Fruit fly (Drosophila melanogaster) ovary, adult (tissue): ENCODE results near the gene CG32213.

Source experiments
- CG17801 ChIP-seq: fragments of 200-800 bp; optimal IDR thresholded peaks from 2 replicates; lab custom pipeline; 2019; ENCODE audit warnings: missing biosample characterization, mild to moderate bottlenecking, missing genetic modification characterization, moderate library complexity; ENCODE audit not compliant: partially characterized antibody

Gene CG32213

DNA sequence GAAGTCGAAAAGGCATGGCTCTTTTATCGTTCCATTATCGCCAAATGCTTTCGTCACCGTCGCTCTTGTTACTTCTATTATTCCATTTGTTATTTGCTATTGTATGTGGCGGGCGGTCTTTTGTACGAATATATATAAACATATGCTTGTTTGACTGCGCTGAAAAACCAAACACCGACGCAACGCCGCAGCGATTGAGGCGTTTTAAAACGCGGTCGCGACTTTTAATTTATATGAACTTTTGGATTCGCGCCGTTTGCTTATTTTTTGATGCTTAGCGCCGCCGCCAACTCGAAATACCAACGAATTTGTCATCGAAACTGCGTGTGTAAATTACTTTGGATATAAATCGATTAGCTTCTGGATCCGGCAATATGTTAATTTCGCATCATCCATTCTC is 21.5 kb downstream of the CG32213 start:
- no peak for TF ChIP-seq CG17801 (GFP tag; lab: Kevin White, UChicago)

DNA sequence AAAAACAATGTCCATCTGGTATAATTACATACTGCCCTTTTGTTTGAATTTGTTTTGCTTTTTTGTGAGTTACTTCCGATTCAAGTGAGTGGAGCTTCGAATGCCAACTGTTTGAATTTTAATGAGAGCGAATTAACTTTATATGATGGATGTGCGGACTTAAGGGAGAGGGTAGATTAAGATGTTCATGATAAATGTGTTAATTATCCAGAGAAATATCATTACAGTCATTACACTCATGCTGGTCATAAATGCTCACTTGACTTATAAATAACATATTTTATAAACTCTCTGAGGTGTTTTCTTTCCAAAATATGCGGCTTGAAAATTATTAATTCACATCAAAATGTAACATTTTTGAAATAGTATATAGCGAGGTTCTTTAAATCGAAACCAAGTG is 22.0 kb downstream of the CG32213 start, which contains the start of gene CG9449:
Gene CG9449 (minus strand): TSS at position 101 of the 400 bp plus-strand sequence.
- no peak for TF ChIP-seq CG17801 (GFP tag; lab: Kevin White, UChicago)

DNA sequence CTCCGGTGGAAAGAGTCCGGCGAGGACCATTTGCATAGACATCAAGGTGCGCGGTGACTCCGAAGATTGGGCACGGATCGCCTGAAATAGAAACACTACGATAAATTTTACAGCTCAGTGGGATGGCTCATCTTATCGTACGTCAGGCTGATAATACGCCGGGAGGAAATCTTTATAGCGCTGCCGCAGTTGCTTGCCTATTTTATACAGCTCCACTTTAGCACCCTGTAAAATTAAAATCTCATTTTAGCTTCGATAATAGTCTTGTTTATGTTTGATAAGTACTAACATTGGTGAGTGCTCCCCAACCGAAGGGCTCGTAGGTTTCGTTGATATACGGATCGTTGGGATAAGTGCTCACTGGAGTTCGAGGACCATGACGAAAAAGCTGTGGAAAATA is 23.7 kb downstream of the CG32213 start:
- no peak for TF ChIP-seq CG17801 (GFP tag; lab: Kevin White, UChicago)

DNA sequence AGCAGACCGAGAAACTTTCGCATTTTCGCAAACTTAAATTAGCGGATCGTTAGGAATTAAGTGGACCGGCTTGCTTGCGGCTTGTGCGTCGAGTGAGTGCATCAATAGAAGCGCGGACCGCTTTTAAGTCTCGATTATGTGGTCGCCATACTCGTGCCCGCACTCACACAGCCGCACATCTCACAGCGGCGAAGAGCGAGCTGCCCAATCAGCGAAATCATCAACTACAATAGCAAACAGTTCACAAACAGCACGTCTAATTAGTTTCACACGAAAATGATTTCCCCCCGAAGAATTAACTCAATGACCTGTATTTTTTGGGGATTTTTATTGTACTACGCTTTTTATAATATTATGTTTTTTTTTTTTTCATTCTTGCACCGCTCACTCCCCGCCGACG is 25.1 kb downstream of the CG32213 start, which contains the start of gene CG9451:
Gene CG9451 (minus strand): TSS at position 101 of the 400 bp plus-strand sequence.
- TF ChIP-seq CG17801 (GFP tag; lab: Kevin White, UChicago), result no peak

DNA sequence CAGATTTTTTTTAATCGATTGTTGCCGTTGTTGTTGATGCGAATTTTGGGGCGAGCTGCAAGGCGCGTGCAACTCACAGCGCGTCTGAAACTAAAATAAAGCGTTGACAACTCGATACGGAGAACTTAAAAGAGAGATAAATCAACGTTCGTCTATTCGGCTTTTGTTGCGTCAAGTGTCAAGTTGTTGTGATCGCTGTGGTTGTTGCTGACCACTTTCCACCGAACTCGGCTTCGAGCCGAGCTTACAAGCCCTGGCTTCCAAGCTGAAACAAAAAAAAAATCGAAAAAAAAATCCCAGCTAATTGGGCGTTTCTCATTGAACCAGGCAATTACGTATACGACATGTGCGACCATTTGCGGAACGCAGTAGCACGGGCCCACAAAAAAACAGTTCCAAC is 28.1 kb downstream of the CG32213 start, which contains the start of gene CG9452:
Gene CG9452 (minus strand): TSS at position 101 of the 400 bp plus-strand sequence.
- TF ChIP-seq CG17801 (GFP tag; lab: Kevin White, UChicago), result no peak

DNA sequence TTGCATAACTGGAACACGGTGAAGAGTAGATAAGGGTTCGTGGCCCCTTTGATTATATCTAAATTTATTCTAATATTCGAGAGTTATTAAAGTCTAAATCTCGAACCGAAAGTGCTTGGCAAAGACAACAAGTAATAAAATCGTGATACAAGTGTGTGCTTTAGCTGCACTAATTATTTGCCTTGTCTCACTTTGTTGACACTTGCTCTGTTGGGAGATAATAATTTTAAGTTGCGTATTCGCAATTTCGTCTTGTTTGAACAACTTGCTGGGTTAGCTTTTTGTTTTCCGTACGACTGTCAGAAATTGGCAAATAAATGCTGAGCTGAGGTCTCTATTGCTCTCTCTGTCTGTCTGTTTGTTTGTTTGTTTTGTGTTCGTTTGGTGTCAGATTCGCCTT is 29.1 kb downstream of the CG32213 start:
- no peak for TF ChIP-seq CG17801 (GFP tag; lab: Kevin White, UChicago)

DNA sequence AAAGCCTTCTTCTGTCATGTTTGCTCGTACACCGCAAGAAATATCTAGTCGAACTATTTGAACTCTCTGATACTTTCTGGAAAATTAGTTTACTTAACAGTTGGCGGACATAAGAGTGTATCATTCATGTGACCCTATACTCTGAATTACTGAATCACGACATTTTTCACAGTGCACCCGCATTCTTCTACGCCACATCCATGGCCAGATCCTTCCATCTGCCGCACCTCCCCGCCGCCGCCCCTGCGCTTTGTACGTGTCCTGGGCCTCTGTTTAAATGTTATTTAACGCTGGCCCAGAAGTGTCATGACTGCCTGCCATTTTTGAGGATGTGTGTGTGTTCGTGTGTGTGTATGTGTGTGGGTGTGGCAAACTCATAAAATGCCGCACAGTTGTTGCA is 37.0 kb downstream of the CG32213 start:
- no peak for TF ChIP-seq CG17801 (GFP tag; lab: Kevin White, UChicago)

DNA sequence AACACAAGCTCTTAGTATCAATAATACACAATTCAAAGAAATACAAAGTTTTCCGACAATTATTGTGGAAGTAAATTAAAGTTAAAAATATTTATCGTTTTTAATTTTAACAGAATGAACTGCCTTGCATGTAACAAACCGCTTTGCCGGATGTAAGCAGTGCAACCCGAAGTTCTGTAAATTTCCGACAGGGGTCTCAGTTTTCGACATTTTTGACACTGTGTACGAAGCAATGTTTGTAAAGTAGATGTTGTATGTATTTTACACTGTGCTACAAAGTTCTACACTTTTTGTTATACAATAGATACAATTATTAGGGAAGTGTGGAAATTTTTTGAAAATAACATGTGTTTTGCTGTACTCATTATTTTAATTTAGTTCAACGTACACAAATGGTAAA is 40.9 kb downstream of the CG32213 start:
- no peak for TF ChIP-seq CG17801 (GFP tag; lab: Kevin White, UChicago)

DNA sequence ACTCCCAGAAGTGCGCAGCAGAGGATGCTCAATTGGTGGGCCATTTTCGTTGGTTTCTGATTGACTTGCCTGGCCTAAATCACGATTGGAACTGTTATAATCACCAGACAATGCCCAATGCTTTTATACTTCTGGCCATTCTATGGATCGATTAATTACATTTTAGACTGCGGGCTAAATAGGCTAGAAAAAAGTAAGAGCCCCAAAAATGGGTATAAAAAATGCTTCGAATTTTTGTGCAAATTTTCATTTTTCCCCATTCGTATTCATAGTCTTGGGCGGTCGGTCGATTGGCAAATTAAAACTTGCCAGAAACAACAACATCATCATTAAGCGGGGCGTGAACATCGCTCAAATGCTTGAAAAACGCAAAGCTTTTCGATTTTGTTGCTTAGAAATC is 42.6 kb downstream of the CG32213 start, which contains the start of gene Cpr76Ba:
Gene Cpr76Ba (minus strand): TSS at position 101 of the 400 bp plus-strand sequence.
- TF ChIP-seq CG17801 (GFP tag; lab: Kevin White, UChicago), result no peak

DNA sequence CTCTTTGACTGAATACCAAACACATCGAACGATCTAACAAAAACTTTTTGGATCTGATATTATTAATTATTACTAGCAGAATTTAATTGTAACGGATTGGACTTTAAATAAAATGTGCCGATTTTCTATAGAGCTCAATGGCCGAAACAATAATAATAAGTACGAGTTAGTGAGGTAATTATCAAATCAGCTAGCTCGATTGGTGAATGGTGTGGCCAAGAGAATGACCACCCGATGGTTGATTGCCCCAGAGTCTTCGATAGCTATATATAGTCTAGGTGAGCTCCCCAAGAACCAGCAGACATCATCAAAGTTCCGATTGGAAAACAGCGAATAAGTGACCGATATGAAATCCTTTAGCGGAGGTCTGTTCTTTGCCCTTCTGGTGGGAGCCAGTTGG is 43.7 kb downstream of the CG32213 start, which contains the start of gene Cpr76Bb:
Gene Cpr76Bb (plus strand): TSS at position 301 of the 400 bp plus-strand sequence.
- no peak for TF ChIP-seq CG17801 (GFP tag; lab: Kevin White, UChicago)

DNA sequence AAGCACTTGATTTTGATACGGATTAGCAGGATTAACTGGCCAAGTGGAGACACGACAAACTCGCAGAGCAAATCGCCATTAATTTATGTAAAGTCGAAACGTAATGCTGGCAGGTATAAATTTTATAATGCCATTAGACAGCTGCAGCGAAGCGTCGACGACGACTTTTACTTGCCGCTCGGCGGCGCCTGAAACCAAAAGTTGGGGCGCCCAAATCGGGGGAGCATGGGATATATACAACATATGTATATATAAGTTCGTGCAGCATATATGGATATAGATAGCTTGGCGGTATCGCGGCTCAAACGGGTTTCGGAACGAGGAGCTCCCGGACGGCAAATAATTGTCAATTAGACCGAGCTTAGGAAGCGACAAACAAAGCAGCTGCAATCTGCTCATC is 45.0 kb downstream of the CG32213 start, which contains the start of gene Cpr76Bc:
Gene Cpr76Bc (plus strand): TSS at position 301 of the 400 bp plus-strand sequence.
- no peak for TF ChIP-seq CG17801 (GFP tag; lab: Kevin White, UChicago)

DNA sequence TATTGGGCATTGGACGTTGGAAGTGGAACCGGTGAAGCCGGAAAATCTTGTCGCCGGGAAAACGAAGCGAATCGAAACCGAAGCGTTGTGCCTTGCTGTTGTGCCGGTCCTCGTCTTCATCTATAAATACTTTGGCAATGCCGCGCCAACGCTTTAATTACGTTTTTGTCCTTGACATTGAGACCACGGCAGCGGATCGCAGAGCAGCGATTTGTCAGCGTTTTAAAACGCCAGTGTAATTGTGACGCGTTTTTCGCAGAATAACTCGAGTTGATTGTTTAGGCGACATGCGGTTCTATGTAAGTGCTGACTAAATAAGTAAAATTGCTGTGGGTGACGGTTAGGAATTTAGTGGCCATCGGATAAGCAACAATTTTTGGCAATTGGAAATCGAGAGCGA is 45.5 kb downstream of the CG32213 start:
- TF ChIP-seq CG17801 (GFP tag; lab: Kevin White, UChicago), result no peak

DNA sequence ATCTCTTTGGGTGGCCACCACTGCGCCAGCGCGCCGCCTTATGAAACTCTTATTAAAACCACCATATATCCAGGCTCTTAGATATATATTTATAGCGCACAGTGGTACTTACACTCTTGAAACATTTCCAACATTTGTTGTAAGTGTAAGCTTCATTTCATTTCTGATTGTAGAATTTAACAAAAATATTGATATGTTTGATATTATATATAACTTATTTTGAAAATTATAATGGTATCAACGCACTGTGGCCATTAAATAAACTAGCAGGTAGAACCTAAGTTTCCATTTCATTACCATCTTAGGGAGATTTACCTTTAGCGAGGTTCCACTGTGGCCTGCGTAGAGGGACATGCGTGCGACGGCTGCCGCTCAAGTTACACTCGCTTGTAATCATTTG is 49.1 kb downstream of the CG32213 start:
- TF ChIP-seq CG17801 (GFP tag; lab: Kevin White, UChicago), result no peak

DNA sequence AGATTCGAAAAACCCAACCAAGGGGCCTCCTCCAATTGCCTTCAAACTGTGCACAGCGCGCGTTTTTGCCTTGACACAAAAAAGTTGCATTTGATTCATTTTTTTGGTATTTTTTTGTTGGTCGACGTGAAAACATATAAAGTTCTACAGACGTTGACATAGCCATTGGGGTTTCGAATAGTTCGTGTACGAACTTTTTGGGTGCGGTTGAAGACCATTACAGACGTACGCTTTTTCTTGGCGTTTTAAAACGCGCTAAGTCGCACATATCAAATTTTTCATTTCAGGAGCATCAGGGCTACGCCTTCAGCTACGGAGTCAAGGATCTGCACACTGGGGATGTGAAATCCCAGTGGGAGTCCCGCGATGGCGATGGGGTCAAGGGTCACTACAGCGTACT is 50.1 kb downstream of the CG32213 start:
- no peak for TF ChIP-seq CG17801 (GFP tag; lab: Kevin White, UChicago)
